Worm (Caenorhabditis elegans) whole organism, L4 larva: ENCODE data around the gene sshk-1.
A peak's percentile ranks its signal among the peaks of the same experiment; 100 is the strongest.

Source experiments
- D1046.2 ChIP-seq: fragments of 200-800 bp; sonication (Bioruptor generic); IDR thresholded peaks from 2 replicates; pipeline ENCODE4 v1.3.6; 2022; ENCODE audit warnings: missing genetic modification characterization, missing compliant biosample characterization
- F10B5.3 ChIP-seq: sonication (generic microtip); optimal IDR thresholded peaks from 2 replicates; lab custom pipeline; 2016; ENCODE audit warnings: mild to moderate bottlenecking, missing genetic modification characterization, missing compliant biosample characterization
- F37D6.2 ChIP-seq: sonication (generic microtip); optimal IDR thresholded peaks from 2 replicates; lab custom pipeline; 2016; ENCODE audit warnings: mild to moderate bottlenecking, missing genetic modification characterization, missing compliant biosample characterization
- R02D3.7 ChIP-seq: fragments of 150-350 bp; sonication (generic microtip); optimal IDR thresholded peaks from 3 replicates; lab custom pipeline; 2014; ENCODE audit warnings: missing biosample characterization, missing genetic modification characterization
- T26A8.4 ChIP-seq: fragments of 200-800 bp; sonication (Bioruptor generic); IDR thresholded peaks from 2 replicates; pipeline ENCODE4 v1.3.6; 2022; ENCODE audit warnings: missing genetic modification characterization, missing compliant biosample characterization
- Y105C5A.15 ChIP-seq: fragments of 200-800 bp; sonication (Bioruptor generic); IDR thresholded peaks from 2 replicates; pipeline ENCODE4 v1.3.6; 2022; ENCODE audit warnings: missing genetic modification characterization, missing compliant biosample characterization
- Y5F2A.4 ChIP-seq: fragments of 200-800 bp; sonication (Bioruptor generic); optimal IDR thresholded peaks from 2 replicates; lab custom pipeline; 2018; ENCODE audit warnings: mild to moderate bottlenecking, missing genetic modification characterization, missing compliant biosample characterization
- Y75B8A.6 ChIP-seq: fragments of 200-800 bp; sonication (Bioruptor generic); IDR thresholded peaks from 2 replicates; pipeline ENCODE4 v1.3.6; 2022; ENCODE audit warnings: missing genetic modification reagents, missing genetic modification characterization, missing compliant biosample characterization
- ZK546.5 ChIP-seq, 2 experiments: sonication (generic microtip); optimal IDR thresholded peaks; 2 replicates each; lab custom pipeline; 2017; ENCODE audit warnings: missing biosample characterization in 2 of 2, missing genetic modification characterization in 2 of 2
- aly-2 ChIP-seq: sonication (generic microtip); optimal IDR thresholded peaks from 2 replicates; lab custom pipeline; 2018; ENCODE audit warnings: missing biosample characterization, missing genetic modification characterization
- ama-1 ChIP-seq: fragments of 150-350 bp; optimal IDR thresholded peaks from 2 replicates; lab custom pipeline; 2014; ENCODE audit warnings: inconsistent platforms, mixed read lengths
- ceh-62 ChIP-seq: sonication (generic microtip); optimal IDR thresholded peaks from 2 replicates; lab custom pipeline; 2017; ENCODE audit warnings: missing biosample characterization, missing genetic modification characterization
- ces-1 ChIP-seq: fragments of 150-350 bp; sonication (generic microtip); optimal IDR thresholded peaks from 4 replicates; lab custom pipeline; 2014; ENCODE audit warnings: missing biosample characterization, missing genetic modification reagents, missing genetic modification characterization
- cey-2 ChIP-seq: sonication (generic microtip); optimal IDR thresholded peaks from 3 replicates; lab custom pipeline; 2017; ENCODE audit warnings: missing genetic modification characterization, mild to moderate bottlenecking, missing compliant biosample characterization, antibody characterized with exemption, borderline replicate concordance; ENCODE audit not compliant: insufficient read depth
- daf-19 ChIP-seq: fragments of 200-800 bp; sonication (Bioruptor generic); conservative IDR thresholded peaks from 2 replicates; pipeline ENCODE4 v1.3.6; 2022; ENCODE audit warnings: missing genetic modification characterization, missing compliant biosample characterization
- dve-1 ChIP-seq: sonication (generic microtip); optimal IDR thresholded peaks from 2 replicates; lab custom pipeline; 2017; ENCODE audit warnings: antibody characterized with exemption, mild to moderate bottlenecking, missing genetic modification characterization, missing compliant biosample characterization; ENCODE audit not compliant: insufficient read depth
- egl-43 ChIP-seq: fragments of 200-800 bp; sonication (Bioruptor generic); IDR thresholded peaks from 2 replicates; pipeline ENCODE4 v1.3.6; 2022; ENCODE audit warnings: missing genetic modification reagents, missing genetic modification characterization, missing compliant biosample characterization
- hlh-11 ChIP-seq: fragments of 200-800 bp; sonication (Bioruptor generic); optimal IDR thresholded peaks from 2 replicates; lab custom pipeline; 2018; ENCODE audit warnings: mild to moderate bottlenecking, missing genetic modification characterization, missing compliant biosample characterization
- hlh-30 ChIP-seq: sonication (generic microtip); optimal IDR thresholded peaks from 2 replicates; lab custom pipeline; 2017; ENCODE audit warnings: antibody characterized with exemption, mild to moderate bottlenecking, missing genetic modification characterization, missing compliant biosample characterization; ENCODE audit not compliant: insufficient read depth
- hmg-1.1 ChIP-seq: fragments of 200-800 bp; sonication (Bioruptor generic); IDR thresholded peaks from 2 replicates; pipeline ENCODE4 v1.3.6; 2022; ENCODE audit warnings: missing genetic modification reagents, missing genetic modification characterization, missing compliant biosample characterization
- jun-1 ChIP-seq: fragments of 150-350 bp; optimal IDR thresholded peaks from 2 replicates; lab custom pipeline; 2014; ENCODE audit warnings: missing biosample characterization, missing genetic modification reagents, missing genetic modification characterization
- lin-15B ChIP-seq: fragments of 150-350 bp; sonication (generic microtip); optimal IDR thresholded peaks from 3 replicates; lab custom pipeline; 2014; ENCODE audit warnings: missing biosample characterization, missing genetic modification characterization
- madf-5 ChIP-seq, 2 experiments: fragments of 200-800 bp; sonication (Bioruptor generic); IDR thresholded peaks; 2 replicates each; pipeline ENCODE4 v1.3.6; 2022; ENCODE audit warnings: missing compliant biosample characterization in 2 of 2, missing genetic modification characterization in 2 of 2
- madf-9 ChIP-seq: fragments of 200-800 bp; sonication (Bioruptor generic); conservative IDR thresholded peaks from 2 replicates; pipeline ENCODE4 v1.3.6; 2022; ENCODE audit warnings: missing genetic modification reagents, missing genetic modification characterization, missing compliant biosample characterization
- mdl-1 ChIP-seq, 2 experiments: fragments of 150-350 bp in 1 of 2; sonication (generic microtip) in 1 of 2; optimal IDR thresholded peaks; 2 replicates each; lab custom pipeline; 2014 to 2017; ENCODE audit warnings: missing biosample characterization in 2 of 2, missing genetic modification characterization in 2 of 2
- mep-1 ChIP-seq: fragments of 150-350 bp; sonication (generic microtip); optimal IDR thresholded peaks from 3 replicates; lab custom pipeline; 2014; ENCODE audit warnings: missing biosample characterization, missing genetic modification characterization
- mxl-3 ChIP-seq: fragments of 200-800 bp; sonication (Bioruptor generic); optimal IDR thresholded peaks from 2 replicates; lab custom pipeline; 2018; ENCODE audit warnings: mild to moderate bottlenecking, missing genetic modification characterization, missing compliant biosample characterization
- nhr-10 ChIP-seq: fragments of 150-350 bp; optimal IDR thresholded peaks from 2 replicates; lab custom pipeline; 2014; ENCODE audit warnings: missing biosample characterization, missing genetic modification characterization
- nhr-102 ChIP-seq: sonication (generic microtip); optimal IDR thresholded peaks from 2 replicates; lab custom pipeline; 2016; ENCODE audit warnings: mild to moderate bottlenecking, missing genetic modification characterization, moderate library complexity, missing compliant biosample characterization
- nhr-237 ChIP-seq: sonication (generic microtip); optimal IDR thresholded peaks from 2 replicates; lab custom pipeline; 2017; ENCODE audit warnings: missing biosample characterization, missing genetic modification characterization
- nhr-25 ChIP-seq: sonication (generic microtip); optimal IDR thresholded peaks from 2 replicates; lab custom pipeline; 2017; ENCODE audit warnings: missing genetic modification characterization, mild to moderate bottlenecking, missing compliant biosample characterization, antibody characterized with exemption, moderate library complexity, borderline replicate concordance; ENCODE audit not compliant: insufficient read depth
- nhr-28 ChIP-seq: fragments of 150-350 bp; optimal IDR thresholded peaks from 2 replicates; lab custom pipeline; 2014; ENCODE audit warnings: missing biosample characterization, missing genetic modification characterization
- nhr-42 ChIP-seq: fragments of 200-800 bp; sonication (Bioruptor generic); IDR thresholded peaks from 2 replicates; pipeline ENCODE4 v1.3.6; 2022; ENCODE audit warnings: missing genetic modification characterization, missing compliant biosample characterization
- nhr-48 ChIP-seq: sonication (generic microtip); optimal IDR thresholded peaks from 2 replicates; lab custom pipeline; 2016; ENCODE audit warnings: mild to moderate bottlenecking, missing genetic modification characterization, missing compliant biosample characterization
- pqm-1 ChIP-seq: sonication (generic microtip); optimal IDR thresholded peaks from 2 replicates; lab custom pipeline; 2017; ENCODE audit warnings: missing biosample characterization, missing genetic modification characterization
- rbr-2 ChIP-seq: sonication (generic microtip); optimal IDR thresholded peaks from 2 replicates; lab custom pipeline; 2016; ENCODE audit warnings: missing genotype, missing genetic modification characterization, missing compliant biosample characterization
- sdz-12 ChIP-seq: fragments of 200-800 bp; sonication (Bioruptor generic); optimal IDR thresholded peaks from 2 replicates; lab custom pipeline; 2018; ENCODE audit warnings: mild to moderate bottlenecking, missing genetic modification characterization, missing compliant biosample characterization
- set-16 ChIP-seq: fragments of 200-800 bp; sonication (Bioruptor generic); IDR thresholded peaks from 2 replicates; pipeline ENCODE4 v1.3.6; 2022; ENCODE audit warnings: missing genetic modification reagents, missing genetic modification characterization, missing compliant biosample characterization
- tra-1 ChIP-seq: fragments of 200-800 bp; sonication (Bioruptor generic); IDR thresholded peaks from 2 replicates; pipeline ENCODE4 v1.3.6; 2022; ENCODE audit warnings: missing genetic modification reagents, missing genetic modification characterization, missing compliant biosample characterization
- unc-130 ChIP-seq: sonication (generic microtip); optimal IDR thresholded peaks from 2 replicates; lab custom pipeline; 2016; ENCODE audit warnings: missing genetic modification reagents, missing genetic modification characterization, missing compliant biosample characterization
- unc-39 ChIP-seq: sonication (generic microtip); optimal IDR thresholded peaks from 2 replicates; lab custom pipeline; 2017; ENCODE audit warnings: missing biosample characterization, missing genetic modification characterization
- unc-62 ChIP-seq, 3 experiments: fragments of 150-350 bp in 1 of 3; sonication (generic microtip); optimal IDR thresholded peaks in 2 of 3; peaks in 1 of 3; 1 replicate in 1 of 3; 2 replicates in 2 of 3; lab custom pipeline; 2014 to 2017; ENCODE audit warnings: missing biosample characterization in 3 of 3, missing genetic modification characterization in 3 of 3, missing genetic modification reagents in 3 of 3, missing genotype in 1 of 3
- vab-7 ChIP-seq: fragments of 200-800 bp; sonication (Bioruptor generic); IDR thresholded peaks from 2 replicates; pipeline ENCODE4 v1.3.6; 2022; ENCODE audit warnings: missing genetic modification reagents, missing genetic modification characterization, missing compliant biosample characterization
- zip-11 ChIP-seq: fragments of 200-800 bp; sonication (Bioruptor generic); IDR thresholded peaks from 2 replicates; pipeline ENCODE4 v1.3.6; 2022; ENCODE audit warnings: missing genetic modification characterization, missing compliant biosample characterization
- ztf-11 ChIP-seq: fragments of 150-350 bp; optimal IDR thresholded peaks from 2 replicates; lab custom pipeline; 2014; ENCODE audit warnings: missing biosample characterization, missing genetic modification characterization

sshk-1 gene

ce11 chrV:20782188-20782587 lies 33.8 kb upstream of the sshk-1 start (continued):
- TF ChIP-seq unc-39 (tag; lab: Kevin White, UChicago) (no peak), unc-130 (GFP tag; lab: Kevin White, UChicago) (no peak), nhr-42 (GFP tag; lab: Robert Waterston, UW) (no peak), nhr-25 (tag; lab: Kevin White, UChicago) (no peak), T26A8.4 (GFP tag; lab: Robert Waterston, UW) (no peak), nhr-28 (tag; lab: Kevin White, UChicago) (no peak), ces-1 (GFP tag; lab: Kevin White, UChicago) (peak; percentile 94), F37D6.2 (tag; lab: Kevin White, UChicago) (peak; percentile 39), mdl-1 (tag; optimal IDR thresholded peaks at IDR 0.05; lab: Kevin White, UChicago) (peak; percentile 20 to 86), Y75B8A.6 (GFP tag; lab: Robert Waterston, UW) (no peak), ztf-11 (tag; lab: Kevin White, UChicago) (no peak), F10B5.3 (tag; lab: Kevin White, UChicago) (no peak), Y5F2A.4 (GFP tag; lab: Kevin White, UChicago) (no peak), aly-2 (tag; lab: Kevin White, UChicago) (no peak), D1046.2 (GFP tag; lab: Robert Waterston, UW) (no peak), ceh-62 (no peak), hmg-1.1 (GFP tag; lab: Robert Waterston, UW) (peak; percentile 55; the same call in 1 of the 2 replicates), R02D3.7 (tag; lab: Kevin White, UChicago) (no peak), egl-43 (no peak), Y105C5A.15 (GFP tag; lab: Robert Waterston, UW) (no peak), nhr-48 (tag; lab: Kevin White, UChicago) (peak; percentile 40), madf-9 (GFP tag; lab: Robert Waterston, UW) (no peak), zip-11 (no peak), daf-19 (no peak), tra-1 (no peak), sdz-12 (no peak), jun-1 (no peak), pqm-1 (tag; lab: Kevin White, UChicago) (no peak), ZK546.5 (tag; optimal IDR thresholded peaks at IDR 0.05; lab: Kevin White, UChicago) (no peak)

ce11 chrV:20783642-20784041 lies 32.3 kb upstream of the sshk-1 start:
- TF ChIP-seq set-16 (GFP tag; lab: Robert Waterston, UW) (peak; percentile 88), unc-62 (GFP tag; optimal IDR thresholded peaks at IDR 0.05 in 1 of 2; lab: Kevin White, UChicago) (peak in 1 of 2 experiments; percentile 5), unc-62 (tag; optimal IDR thresholded peaks at IDR 0.05; lab: Kevin White, UChicago) (no peak), hlh-11 (tag; lab: Kevin White, UChicago) (no peak)

DNA sequence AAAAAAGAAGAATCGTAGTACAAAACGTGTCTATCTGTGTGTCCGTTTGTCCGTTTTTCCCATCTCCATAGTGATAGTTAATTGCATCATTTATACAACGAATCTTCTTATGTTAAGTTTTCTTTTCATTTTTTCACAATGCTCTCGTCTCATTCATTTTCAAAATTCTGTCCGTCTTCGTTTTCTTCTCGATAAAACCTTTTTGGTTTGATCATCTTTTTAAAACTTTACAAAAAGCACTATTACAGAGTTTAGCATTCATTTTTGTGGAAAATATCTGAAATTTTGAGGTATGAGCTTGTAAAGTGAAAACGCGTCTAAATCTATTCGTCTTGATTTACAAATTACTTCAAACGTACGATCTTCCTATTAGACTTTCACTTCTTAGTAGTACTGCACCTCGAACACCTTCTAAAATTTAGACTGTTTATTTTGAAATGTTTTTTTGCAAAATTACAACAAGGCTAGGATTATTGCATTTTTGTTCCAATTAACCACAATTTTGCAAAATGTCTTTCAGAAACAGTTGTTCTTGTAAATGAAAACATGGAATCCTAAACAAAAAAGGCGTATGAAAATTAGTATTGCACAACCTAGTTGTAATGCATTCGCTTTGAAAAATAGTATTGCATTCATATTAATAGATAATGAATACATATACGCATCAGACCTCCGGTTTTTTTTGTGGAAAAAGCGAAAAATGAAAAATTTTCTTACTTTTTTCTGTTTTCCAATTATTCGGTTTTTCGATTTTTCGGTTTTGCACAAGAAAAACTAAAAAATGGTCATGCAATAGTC lies 30.7 kb upstream of the sshk-1 start:
- TF ChIP-seq nhr-42 (GFP tag; lab: Robert Waterston, UW) (peak; percentile 14; the same call in 1 of the 2 replicates), unc-39 (tag; lab: Kevin White, UChicago) (no peak), mdl-1 (tag; optimal IDR thresholded peaks at IDR 0.05; lab: Kevin White, UChicago) (no peak), hmg-1.1 (GFP tag; lab: Robert Waterston, UW) (no peak), Y75B8A.6 (GFP tag; lab: Robert Waterston, UW) (no peak), F37D6.2 (tag; lab: Kevin White, UChicago) (no peak), nhr-10 (tag; lab: Kevin White, UChicago) (no peak), nhr-102 (tag; lab: Kevin White, UChicago) (peak; percentile 59), dve-1 (tag; lab: Kevin White, UChicago) (peak; percentile 25), ama-1 (lab: Kevin White, UChicago) (peak; percentile 84), mep-1 (peak; percentile 63), nhr-237 (tag; lab: Kevin White, UChicago) (no peak), vab-7 (GFP tag; lab: Robert Waterston, UW) (no peak), rbr-2 (no peak), nhr-28 (tag; lab: Kevin White, UChicago) (no peak), zip-11 (no peak), cey-2 (tag; lab: Kevin White, UChicago) (no peak), sdz-12 (no peak), nhr-48 (tag; lab: Kevin White, UChicago) (no peak), madf-5 (GFP tag; IDR thresholded peaks at IDR 0.05; lab: Robert Waterston, UW) (no peak), hlh-30 (tag; lab: Kevin White, UChicago) (peak; percentile 10), mxl-3 (GFP tag; lab: Kevin White, UChicago) (no peak), lin-15B (no peak)
